Fruit fly (Drosophila melanogaster): ENCODE measurements around the gene nmdyn-D7.

nmdyn-D7 gene

DNA sequence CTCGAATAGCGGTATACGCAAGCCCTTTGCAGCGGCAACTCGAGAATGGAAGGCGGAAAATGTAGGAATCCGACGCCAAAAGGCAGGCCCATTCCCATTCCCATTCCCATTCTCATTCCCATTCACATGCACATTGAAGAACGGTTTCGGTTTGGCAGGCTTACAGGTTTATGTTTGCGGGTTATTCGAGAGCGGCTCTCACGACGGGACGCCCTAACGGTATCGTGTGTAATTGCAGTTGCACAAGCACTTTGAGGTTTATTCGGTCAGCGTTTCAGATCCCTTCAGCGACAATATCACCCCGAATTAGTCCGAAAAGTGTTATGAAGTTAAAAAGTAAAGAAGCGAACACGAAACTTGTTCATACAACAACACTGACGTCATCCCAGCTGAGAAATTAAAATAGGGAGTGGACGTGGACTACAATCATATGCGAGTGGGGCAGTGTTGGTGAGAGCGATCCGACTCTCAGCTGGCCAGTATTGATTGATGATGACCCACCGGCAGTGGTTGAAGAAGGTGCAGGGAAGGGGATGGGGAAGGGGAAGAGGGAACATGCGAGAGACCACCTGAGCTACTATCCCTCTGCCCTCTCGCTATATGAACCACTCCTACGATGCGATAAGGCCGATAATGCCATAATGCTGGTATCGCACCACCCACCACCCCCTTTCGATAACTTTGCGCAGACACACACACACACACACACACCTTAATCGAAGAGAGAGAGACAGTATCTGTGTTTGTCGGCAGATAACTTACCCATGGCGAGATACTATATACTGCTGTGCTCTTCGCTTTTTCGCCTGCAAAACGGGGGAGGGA, 24.7 kb downstream of the nmdyn-D7 start:
- TF ChIP-seq woc (GFP tag; optimal IDR thresholded peaks at IDR 0.05) (no peak), CG32264 (GFP tag; optimal IDR thresholded peaks at IDR 0.05) (no peak), dl (GFP tag; optimal IDR thresholded peaks at IDR 0.05; ENCODE audit: insufficient read depth in 1 of 2, partially characterized antibody in 2 of 2) (peak in 1 of 2 experiments; percentile 75), Rel (GFP tag; optimal IDR thresholded peaks at IDR 0.05) (no peak), Rel (tag; optimal IDR thresholded peaks at IDR 0.05) (peak; percentile 77), sage (GFP tag; optimal IDR thresholded peaks at IDR 0.05) (no peak), brk (GFP tag; optimal IDR thresholded peaks at IDR 0.05) (no peak), br (GFP tag; optimal IDR thresholded peaks at IDR 0.05) (no peak), tai (GFP tag; optimal IDR thresholded peaks at IDR 0.05) (no peak), usp (GFP tag; optimal IDR thresholded peaks at IDR 0.05) (no peak), CrebA (GFP tag; optimal IDR thresholded peaks at IDR 0.05; ENCODE audit: borderline replicate concordance) (no peak), h (GFP tag; optimal IDR thresholded peaks at IDR 0.05) (peak; percentile 62), Myc (optimal IDR thresholded peaks at IDR 0.05) (no peak), pan (optimal IDR thresholded peaks at IDR 0.05) (no peak), Mio (GFP tag; optimal IDR thresholded peaks at IDR 0.05) (no peak), rgr (GFP tag; optimal IDR thresholded peaks at IDR 0.05) (peak; percentile 23), Jra (GFP tag; optimal IDR thresholded peaks at IDR 0.05) (peak; percentile 62), CG9705 (GFP tag; optimal IDR thresholded peaks at IDR 0.05) (no peak), Vsx2 (GFP tag; optimal IDR thresholded peaks at IDR 0.05; ENCODE audit: partially characterized antibody) (no peak), Hr83 (GFP tag; optimal IDR thresholded peaks at IDR 0.05; ENCODE audit: poor library complexity, severe bottlenecking) (peak; percentile 70), Hr78 (GFP tag; optimal IDR thresholded peaks at IDR 0.05) (peak; percentile 23), Abd-B (GFP tag; optimal IDR thresholded peaks at IDR 0.05) (no peak), dmrt93B (GFP tag; optimal IDR thresholded peaks at IDR 0.05) (no peak), OdsH (GFP tag; optimal IDR thresholded peaks at IDR 0.05) (no peak), foxo (GFP tag; optimal IDR thresholded peaks at IDR 0.05) (peak in 1 of 2 experiments; percentile 47), N (GFP tag; optimal IDR thresholded peaks at IDR 0.05) (peak; percentile 80), Hnf4 (GFP tag; optimal IDR thresholded peaks at IDR 0.05) (no peak), dsf (GFP tag; optimal IDR thresholded peaks at IDR 0.05; ENCODE audit: borderline replicate concordance) (no peak), Sp1 (GFP tag; optimal IDR thresholded peaks at IDR 0.05) (no peak), fru (GFP tag; optimal IDR thresholded peaks at IDR 0.05) (no peak), lola (GFP tag; optimal IDR thresholded peaks at IDR 0.05) (no peak), GATAd (GFP tag; optimal IDR thresholded peaks at IDR 0.05) (no peak), sv (GFP tag; optimal IDR thresholded peaks at IDR 0.05) (no peak), HLH106 (tag; optimal IDR thresholded peaks at IDR 0.05) (no peak), Dfd (GFP tag; optimal IDR thresholded peaks at IDR 0.05) (peak; percentile 77), Dif (GFP tag; optimal IDR thresholded peaks at IDR 0.05; ENCODE audit: partially characterized antibody) (peak; percentile 70), jim (GFP tag; optimal IDR thresholded peaks at IDR 0.05) (no peak), ey (GFP tag; optimal IDR thresholded peaks at IDR 0.05) (no peak), psq (GFP tag; optimal IDR thresholded peaks at IDR 0.05) (peak; percentile 6)

DNA sequence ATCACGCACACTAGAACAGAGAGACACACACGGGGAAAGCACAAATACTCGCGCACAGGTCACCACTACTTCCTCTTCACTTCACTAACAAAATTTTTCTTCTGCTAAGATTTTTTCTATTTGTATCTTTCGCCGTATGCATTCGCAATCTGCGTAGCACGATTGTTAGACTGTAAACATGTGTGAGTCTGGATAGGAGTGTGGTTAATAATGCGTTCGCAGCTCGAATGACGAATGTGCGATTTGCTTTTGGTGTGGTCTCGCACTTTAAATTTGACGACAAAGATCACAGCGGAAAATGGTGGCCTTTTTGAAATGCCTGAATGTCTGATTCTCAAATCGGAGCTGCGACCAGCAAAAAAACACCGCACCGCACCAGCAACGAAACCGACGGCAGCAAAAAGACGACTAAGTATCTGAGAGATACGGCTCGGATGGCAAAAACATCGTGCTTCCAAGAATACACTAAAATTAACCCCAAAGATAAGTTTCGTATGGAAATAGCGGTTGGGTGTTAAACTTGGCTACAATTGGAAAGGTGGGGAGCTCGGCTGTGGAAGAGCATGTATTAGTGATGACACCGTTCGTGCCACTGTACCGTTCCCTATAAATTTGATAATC, 25.4 kb downstream of the nmdyn-D7 start, which contains the start of gene Unc-115a:
Gene Unc-115a (minus strand): TSS at position 410 of the 621 bp plus-strand sequence.
- TF ChIP-seq rgr (GFP tag; optimal IDR thresholded peaks at IDR 0.05) (peak; percentile 57), tai (GFP tag; optimal IDR thresholded peaks at IDR 0.05) (no peak), Dif (GFP tag; optimal IDR thresholded peaks at IDR 0.05; ENCODE audit: partially characterized antibody) (peak; percentile 56), Mio (GFP tag; optimal IDR thresholded peaks at IDR 0.05) (no peak), fru (GFP tag; optimal IDR thresholded peaks at IDR 0.05) (peak; percentile 71), sv (GFP tag; optimal IDR thresholded peaks at IDR 0.05) (peak; percentile 38), Sp1 (GFP tag; optimal IDR thresholded peaks at IDR 0.05) (peak; percentile 57), woc (GFP tag; optimal IDR thresholded peaks at IDR 0.05) (no peak), Rel (GFP tag; optimal IDR thresholded peaks at IDR 0.05) (no peak), Rel (tag; optimal IDR thresholded peaks at IDR 0.05) (peak; percentile 61), h (GFP tag; optimal IDR thresholded peaks at IDR 0.05) (peak; percentile 57), OdsH (GFP tag; optimal IDR thresholded peaks at IDR 0.05) (peak; percentile 5), jim (GFP tag; optimal IDR thresholded peaks at IDR 0.05) (peak; percentile 95), Myc (optimal IDR thresholded peaks at IDR 0.05) (peak; percentile 86), GATAd (GFP tag; optimal IDR thresholded peaks at IDR 0.05) (no peak), Hr83 (GFP tag; optimal IDR thresholded peaks at IDR 0.05; ENCODE audit: poor library complexity, severe bottlenecking) (peak; percentile 77), CG32264 (GFP tag; optimal IDR thresholded peaks at IDR 0.05) (no peak)
